Fruit fly (Drosophila melanogaster) whole organism, prepupa: ENCODE measurements around the gene CG11791.

Experiments used
- Blimp-1 ChIP-seq: fragments of 200-800 bp; sonication (Bioruptor generic); optimal IDR thresholded peaks from 3 replicates; lab custom pipeline; 2017; ENCODE audit warnings: missing biosample characterization, missing genetic modification characterization, mild to moderate bottlenecking, moderate library complexity, missing genetic modification reagents
- CG10631 ChIP-seq: fragments of 200-800 bp; sonication (Bioruptor generic); optimal IDR thresholded peaks from 2 replicates; lab custom pipeline; 2016; ENCODE audit warnings: missing biosample characterization, missing genetic modification characterization
- CG10669 ChIP-seq: fragments of 200-800 bp; sonication (Bioruptor generic); optimal IDR thresholded peaks from 3 replicates; lab custom pipeline; 2018; ENCODE audit warnings: missing biosample characterization, mild to moderate bottlenecking, missing genetic modification characterization, moderate library complexity
- CG11762 ChIP-seq: fragments of 200-800 bp; sonication (Bioruptor generic); optimal IDR thresholded peaks from 3 replicates; lab custom pipeline; 2016; ENCODE audit warnings: missing biosample characterization, missing genetic modification characterization; ENCODE audit not compliant: insufficient read depth
- CG11902 ChIP-seq: fragments of 200-800 bp; sonication (Bioruptor generic); optimal IDR thresholded peaks from 3 replicates; lab custom pipeline; 2016; ENCODE audit warnings: missing biosample characterization, missing genetic modification characterization
- CG15336 ChIP-seq: fragments of 200-800 bp; sonication (Bioruptor generic); IDR thresholded peaks from 2 replicates; pipeline ENCODE4 v1.3.6; 2022; ENCODE audit warnings: missing biosample characterization, missing genetic modification characterization
- CG1621 ChIP-seq: fragments of 200-800 bp; sonication (Bioruptor generic); optimal IDR thresholded peaks from 3 replicates; lab custom pipeline; 2018; ENCODE audit warnings: missing biosample characterization, mild to moderate bottlenecking, missing genetic modification characterization
- CG16779 ChIP-seq: fragments of 200-800 bp; sonication (Bioruptor generic); optimal IDR thresholded peaks from 3 replicates; lab custom pipeline; 2017; ENCODE audit warnings: missing biosample characterization, mild to moderate bottlenecking, missing genetic modification characterization
- CG3032 ChIP-seq: fragments of 200-800 bp; optimal IDR thresholded peaks from 2 replicates; lab custom pipeline; 2019; ENCODE audit warnings: missing biosample characterization, mild to moderate bottlenecking, missing genetic modification characterization, moderate library complexity
- CG31627 ChIP-seq: fragments of 200-800 bp; sonication (Bioruptor generic); optimal IDR thresholded peaks from 3 replicates; lab custom pipeline; 2016; ENCODE audit warnings: missing biosample characterization, missing genetic modification characterization
- CG3919 ChIP-seq: fragments of 200-800 bp; sonication (Bioruptor generic); optimal IDR thresholded peaks from 3 replicates; lab custom pipeline; 2016; ENCODE audit warnings: missing biosample characterization, missing genetic modification characterization
- CG4318 ChIP-seq: fragments of 200-800 bp; sonication (Bioruptor generic); optimal IDR thresholded peaks from 3 replicates; lab custom pipeline; 2017; ENCODE audit warnings: missing biosample characterization, mild to moderate bottlenecking, missing genetic modification characterization
- CG6163 ChIP-seq: fragments of 200-800 bp; sonication (Bioruptor generic); IDR thresholded peaks from 3 replicates; pipeline ENCODE4 v1.3.6; 2022; ENCODE audit warnings: missing biosample characterization, missing genetic modification characterization
- CG6792 ChIP-seq: fragments of 200-800 bp; sonication (Bioruptor generic); optimal IDR thresholded peaks from 3 replicates; lab custom pipeline; 2016; ENCODE audit warnings: missing biosample characterization, missing genetic modification characterization
- CG6808 ChIP-seq: fragments of 200-800 bp; sonication (Bioruptor generic); optimal IDR thresholded peaks from 3 replicates; lab custom pipeline; 2017; ENCODE audit warnings: missing biosample characterization, missing genetic modification characterization, mild to moderate bottlenecking, moderate library complexity, missing genetic modification reagents
- CG7368 ChIP-seq: fragments of 200-800 bp; sonication (Bioruptor generic); optimal IDR thresholded peaks from 3 replicates; lab custom pipeline; 2016; ENCODE audit warnings: missing biosample characterization, missing genetic modification characterization
- CG8119 ChIP-seq: fragments of 200-800 bp; sonication (Bioruptor generic); IDR thresholded peaks from 3 replicates; pipeline ENCODE4 v1.3.6; 2022; ENCODE audit warnings: missing biosample characterization, missing genetic modification characterization
- CG8319 ChIP-seq: fragments of 200-800 bp; sonication (Bioruptor generic); optimal IDR thresholded peaks from 3 replicates; lab custom pipeline; 2016; ENCODE audit warnings: missing biosample characterization, missing genetic modification characterization
- CG8632 ChIP-seq: fragments of 200-800 bp; sonication (Bioruptor generic); optimal IDR thresholded peaks from 3 replicates; lab custom pipeline; 2016; ENCODE audit warnings: missing biosample characterization, missing genetic modification characterization
- Eip75B ChIP-seq: fragments of 200-800 bp; sonication (Bioruptor generic); optimal IDR thresholded peaks from 3 replicates; lab custom pipeline; 2016; ENCODE audit warnings: missing biosample characterization, missing genetic modification characterization
- Eip78C ChIP-seq: fragments of 200-800 bp; sonication (Bioruptor generic); peaks from one replicate; lab custom pipeline; 2016; ENCODE audit warnings: missing biosample characterization, missing genetic modification characterization
- Eip93F ChIP-seq: fragments of 200-800 bp; sonication (Bioruptor generic); optimal IDR thresholded peaks from 2 replicates; lab custom pipeline; 2016; ENCODE audit warnings: missing biosample characterization, mild to moderate bottlenecking, missing genetic modification characterization
- Ets21C ChIP-seq: fragments of 200-800 bp; sonication (Bioruptor generic); optimal IDR thresholded peaks from 3 replicates; lab custom pipeline; 2016; ENCODE audit warnings: missing biosample characterization, missing genetic modification characterization
- Ets96B ChIP-seq: fragments of 200-800 bp; optimal IDR thresholded peaks from 2 replicates; lab custom pipeline; 2019; ENCODE audit warnings: missing biosample characterization, mild to moderate bottlenecking, missing genetic modification characterization, moderate library complexity
- Gug ChIP-seq: fragments of 200-800 bp; sonication (Bioruptor generic); IDR thresholded peaks from 2 replicates; pipeline ENCODE4 v1.3.6; 2022; ENCODE audit warnings: missing biosample characterization, missing genetic modification characterization
- Hr39 ChIP-seq: fragments of 200-800 bp; sonication (Bioruptor generic); optimal IDR thresholded peaks from 2 replicates; lab custom pipeline; 2016; ENCODE audit warnings: missing biosample characterization, missing genetic modification characterization
- Met ChIP-seq: fragments of 200-800 bp; sonication (Bioruptor generic); optimal IDR thresholded peaks from 3 replicates; lab custom pipeline; 2016; ENCODE audit warnings: missing biosample characterization, missing genetic modification characterization
- OdsH ChIP-seq: fragments of 200-800 bp; sonication (Bioruptor generic); optimal IDR thresholded peaks from 3 replicates; lab custom pipeline; 2016; ENCODE audit warnings: missing biosample characterization, missing genetic modification characterization
- Sox14 ChIP-seq: fragments of 200-800 bp; sonication (Bioruptor generic); optimal IDR thresholded peaks from 3 replicates; lab custom pipeline; 2016; ENCODE audit warnings: missing biosample characterization, missing genetic modification characterization
- acj6 ChIP-seq: fragments of 200-800 bp; sonication (Bioruptor generic); optimal IDR thresholded peaks from 3 replicates; lab custom pipeline; 2016; ENCODE audit warnings: missing biosample characterization, missing genetic modification characterization
- cyc ChIP-seq: fragments of 200-800 bp; sonication (Bioruptor generic); optimal IDR thresholded peaks from 3 replicates; lab custom pipeline; 2016; ENCODE audit warnings: missing biosample characterization, missing genetic modification characterization
- dac ChIP-seq: fragments of 200-800 bp; sonication (Bioruptor generic); optimal IDR thresholded peaks from 2 replicates; lab custom pipeline; 2017; ENCODE audit warnings: missing biosample characterization, mild to moderate bottlenecking, missing genetic modification characterization
- dsx ChIP-seq: fragments of 200-800 bp; optimal IDR thresholded peaks from 3 replicates; lab custom pipeline; 2019; ENCODE audit warnings: missing biosample characterization, mild to moderate bottlenecking, missing genetic modification characterization, moderate library complexity; ENCODE audit not compliant: poor library complexity, severe bottlenecking
- esn ChIP-seq: fragments of 200-800 bp; sonication (Bioruptor generic); optimal IDR thresholded peaks from 2 replicates; lab custom pipeline; 2016; ENCODE audit warnings: missing biosample characterization, mild to moderate bottlenecking, missing genetic modification characterization, moderate library complexity
- fd59A ChIP-seq: fragments of 200-800 bp; sonication (Bioruptor generic); optimal IDR thresholded peaks from 2 replicates; lab custom pipeline; 2017; ENCODE audit warnings: missing biosample characterization, mild to moderate bottlenecking, missing genetic modification characterization, missing genetic modification reagents
- fd85E ChIP-seq: fragments of 200-800 bp; sonication (Bioruptor generic); optimal IDR thresholded peaks from 3 replicates; lab custom pipeline; 2016; ENCODE audit warnings: missing biosample characterization, missing genetic modification characterization
- fkh ChIP-seq: fragments of 200-800 bp; sonication (Bioruptor generic); optimal IDR thresholded peaks from 3 replicates; lab custom pipeline; 2017; ENCODE audit warnings: missing biosample characterization, mild to moderate bottlenecking, missing genetic modification characterization, moderate library complexity
- net ChIP-seq: fragments of 200-800 bp; sonication (Bioruptor generic); optimal IDR thresholded peaks from 3 replicates; lab custom pipeline; 2016; ENCODE audit warnings: missing biosample characterization, missing genetic modification characterization
- pdm3 ChIP-seq: fragments of 200-800 bp; sonication (Bioruptor generic); optimal IDR thresholded peaks from 3 replicates; lab custom pipeline; 2016; ENCODE audit warnings: missing biosample characterization, missing genetic modification characterization
- salr ChIP-seq, 2 experiments: fragments of 200-800 bp; sonication (Bioruptor generic); optimal IDR thresholded peaks; 3 replicates each; lab custom pipeline; 2016 to 2018; ENCODE audit warnings: missing biosample characterization in 2 of 2, missing genetic modification characterization in 2 of 2, mild to moderate bottlenecking in 1 of 2
- spab ChIP-seq: fragments of 200-800 bp; sonication (Bioruptor generic); optimal IDR thresholded peaks from 2 replicates; lab custom pipeline; 2017; ENCODE audit warnings: missing biosample characterization, mild to moderate bottlenecking, missing genetic modification characterization, missing genetic modification reagents
- ss ChIP-seq, 2 experiments: fragments of 200-800 bp; sonication (Bioruptor generic); optimal IDR thresholded peaks; 2 replicates in 1 of 2; 3 replicates in 1 of 2; lab custom pipeline; 2017 to 2018; ENCODE audit warnings: mild to moderate bottlenecking in 2 of 2, missing biosample characterization in 2 of 2, missing genetic modification characterization in 2 of 2, moderate library complexity in 1 of 2
- svp ChIP-seq: fragments of 200-800 bp; sonication (Bioruptor generic); peaks from one replicate; lab custom pipeline; 2016; ENCODE audit warnings: missing biosample characterization, missing genetic modification characterization
- topi ChIP-seq: fragments of 200-800 bp; sonication (Bioruptor generic); optimal IDR thresholded peaks from 3 replicates; lab custom pipeline; 2016; ENCODE audit warnings: missing biosample characterization, missing genetic modification characterization

CG11791 gene

dm6 chr3R:25049742-25050517, 514 bp downstream of the CG11791 start (continued):
- no peak for TF ChIP-seq CG8632 (GFP tag; lab: Kevin White, UChicago)
- TF ChIP-seq CG6808 (GFP tag; lab: Kevin White, UChicago) = no peak
- TF ChIP-seq CG11762 = no peak
- no peak for TF ChIP-seq dac
- TF ChIP-seq topi (GFP tag; lab: Kevin White, UChicago) = no peak
- TF ChIP-seq svp = no peak
- peak; percentile 31 for TF ChIP-seq CG3919 (GFP tag; lab: Kevin White, UChicago)
- TF ChIP-seq Ets21C (GFP tag; lab: Kevin White, UChicago) = no peak
- no peak for TF ChIP-seq CG10669 (GFP tag; lab: Kevin White, UChicago)
- TF ChIP-seq CG1621 = peak; percentile 42
- TF ChIP-seq fd59A (GFP tag; lab: Kevin White, UChicago) = no peak
- TF ChIP-seq Sox14 (GFP tag; lab: Kevin White, UChicago) = peak; percentile 47
- TF ChIP-seq fd85E = peak; percentile 79
- TF ChIP-seq CG15336 (GFP tag; lab: Robert Waterston, UW) = no peak
- no peak for TF ChIP-seq net (GFP tag; lab: Kevin White, UChicago)
- TF ChIP-seq CG8119 (GFP tag; lab: Robert Waterston, UW) = no peak
- TF ChIP-seq Blimp-1 (GFP tag; lab: Kevin White, UChicago) = peak; percentile 54
- no peak for TF ChIP-seq Gug (GFP tag; lab: Robert Waterston, UW)
- peak; percentile 16 for TF ChIP-seq Eip75B (GFP tag; lab: Kevin White, UChicago)
- no peak for TF ChIP-seq CG3032
- peak; percentile 34 for TF ChIP-seq spab (GFP tag; lab: Kevin White, UChicago)
- TF ChIP-seq dsx (GFP tag; lab: Kevin White, UChicago) = peak; percentile 8
- TF ChIP-seq CG10631 = no peak
- TF ChIP-seq Ets96B (tag; lab: Kevin White, UChicago) = peak; percentile 14
- TF ChIP-seq pdm3 (GFP tag; lab: Kevin White, UChicago) = no peak
- TF ChIP-seq Hr39 (GFP tag; lab: Kevin White, UChicago) = no peak
- TF ChIP-seq Met (GFP tag; lab: Kevin White, UChicago) = peak; percentile 31

- no peak for TF ChIP-seq OdsH (GFP tag; lab: Kevin White, UChicago)
- no peak for TF ChIP-seq CG6163
- TF ChIP-seq fkh (GFP tag; lab: Kevin White, UChicago) = peak; percentile 0
- TF ChIP-seq cyc (GFP tag; lab: Kevin White, UChicago) = no peak
Measured at dm6 chr3R:25050649-25051048, 1.2 kb downstream of the CG11791 start.

dm6 chr3R:25051441-25052097, 2.2 kb downstream of the CG11791 start:
- TF ChIP-seq CG6792 (GFP tag; lab: Kevin White, UChicago) (no peak), fd59A (GFP tag; lab: Kevin White, UChicago) (no peak), CG8119 (GFP tag; lab: Robert Waterston, UW) (peak; percentile 78; the same call in 2 of the 3 replicates), CG16779 (tag; lab: Kevin White, UChicago) (peak; percentile 25), dsx (GFP tag; lab: Kevin White, UChicago) (no peak), Hr39 (GFP tag; lab: Kevin White, UChicago) (no peak), Sox14 (GFP tag; lab: Kevin White, UChicago) (peak; percentile 31), CG6808 (GFP tag; lab: Kevin White, UChicago) (no peak), fd85E (no peak), Eip93F (no peak), ss (GFP tag; optimal IDR thresholded peaks at IDR 0.05; lab: Kevin White, UChicago) (no peak), salr (GFP tag; optimal IDR thresholded peaks at IDR 0.05; lab: Kevin White, UChicago) (peak in 1 of 2 experiments; percentile 39), net (GFP tag; lab: Kevin White, UChicago) (no peak), CG4318 (GFP tag; lab: Kevin White, UChicago) (no peak), Eip78C (GFP tag; lab: Kevin White, UChicago) (peak; percentile 81), CG1621 (no peak), pdm3 (GFP tag; lab: Kevin White, UChicago) (peak; percentile 52), Blimp-1 (GFP tag; lab: Kevin White, UChicago) (no peak), fkh (GFP tag; lab: Kevin White, UChicago) (no peak), CG11902 (GFP tag; lab: Kevin White, UChicago) (no peak), CG31627 (GFP tag; lab: Kevin White, UChicago) (no peak), CG7368 (GFP tag; lab: Kevin White, UChicago) (no peak), Ets21C (GFP tag; lab: Kevin White, UChicago) (no peak), CG8319 (GFP tag; lab: Kevin White, UChicago) (no peak), cyc (GFP tag; lab: Kevin White, UChicago) (no peak), CG15336 (GFP tag; lab: Robert Waterston, UW) (peak; percentile 86), esn (no peak), acj6 (GFP tag; lab: Kevin White, UChicago) (peak; percentile 17)
